Worm (Caenorhabditis elegans): Measurements from ENCODE around the gene dnc-2.

ce11 chrIII:5949817-5950216 is 24.3 kb upstream of the dnc-2 start:
- no peak for TF ChIP-seq hlh-26 (GFP tag; conservative IDR thresholded peaks at IDR 0.05)
- TF ChIP-seq mxl-1 (tag; optimal IDR thresholded peaks at IDR 0.05): no peak
- TF ChIP-seq athp-1 (tag; optimal IDR thresholded peaks at IDR 0.05): no peak
- TF ChIP-seq T07F8.4 (tag; optimal IDR thresholded peaks at IDR 0.05): no peak
- TF ChIP-seq ztf-26 (tag; optimal IDR thresholded peaks at IDR 0.05): no peak
- no peak for TF ChIP-seq die-1 (tag; optimal IDR thresholded peaks at IDR 0.05)

Measured in whole organism, young adult.